Fruit fly (Drosophila melanogaster): Measurements from ENCODE around the gene PIG-P.

The PIG-P gene

DNA sequence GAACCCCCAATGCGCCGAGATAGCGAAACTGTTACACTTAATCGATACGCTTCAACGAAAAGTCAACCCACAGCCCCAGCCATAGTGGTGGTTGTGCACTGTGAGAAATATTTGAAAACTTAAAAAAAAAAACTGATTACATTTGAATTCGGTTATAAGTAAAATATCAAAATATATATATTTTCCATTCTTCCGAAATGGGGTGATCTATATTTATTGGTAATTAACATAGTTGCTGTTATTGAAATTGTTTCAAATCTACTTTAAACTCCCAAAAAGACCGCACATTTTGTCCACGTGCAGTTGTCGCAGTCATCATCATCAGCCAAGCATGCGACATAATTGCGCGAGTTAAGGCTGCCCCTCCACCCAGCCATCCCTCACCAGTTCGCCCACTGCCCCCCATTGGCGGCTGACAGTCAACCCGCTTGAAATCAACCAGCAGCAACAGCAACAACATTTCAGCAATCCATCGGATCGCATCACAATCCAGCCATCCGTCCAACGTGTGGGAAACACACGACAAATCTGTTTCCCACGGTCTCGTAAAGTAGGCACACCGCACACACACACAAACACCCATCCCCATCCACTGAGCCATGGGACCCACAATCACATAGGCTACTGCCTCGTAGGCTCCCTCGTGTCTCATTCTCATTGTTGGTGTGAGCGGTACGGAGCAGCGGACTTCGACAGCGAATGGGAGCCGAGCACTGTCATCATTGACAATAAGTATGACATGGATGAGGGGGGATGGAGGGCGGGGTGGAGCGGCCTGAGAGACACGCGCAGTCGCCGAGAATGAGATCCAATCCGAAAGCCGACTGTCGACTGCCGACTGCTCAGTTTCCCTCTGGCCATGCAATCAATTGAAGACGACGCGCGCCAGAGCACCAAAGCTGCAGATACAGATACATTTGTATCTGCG is 37.5 kb downstream of the PIG-P start (continued):
- TF ChIP-seq CG1832 (GFP tag; optimal IDR thresholded peaks at IDR 0.05) (peak; percentile 43), CG11695 (GFP tag; IDR thresholded peaks at IDR 0.05) (peak; percentile 73; the same call in 1 of the 3 replicates), sim (GFP tag; IDR thresholded peaks at IDR 0.05) (peak; percentile 60; the same call in 1 of the 2 replicates), nau (GFP tag; optimal IDR thresholded peaks at IDR 0.05) (peak; percentile 59), Pdp1 (GFP tag; optimal IDR thresholded peaks at IDR 0.05) (peak in 1 of 2 experiments; percentile 0), CG8290 (GFP tag; optimal IDR thresholded peaks at IDR 0.05) (no peak), CG8290 (tag; optimal IDR thresholded peaks at IDR 0.05) (peak in 1 of 2 experiments; percentile 72), Camta (GFP tag; optimal IDR thresholded peaks at IDR 0.05) (no peak), z (GFP tag; IDR thresholded peaks at IDR 0.05) (0 out of 3 replicates have a peak, but pooled peaks have one; percentile 28), CG31365 (tag; optimal IDR thresholded peaks at IDR 0.05) (no peak), wdn (GFP tag; IDR thresholded peaks at IDR 0.05) (no peak), CG4360 (GFP tag; IDR thresholded peaks at IDR 0.05) (no peak), Med (GFP tag) (peak; percentile 79), yki (optimal IDR thresholded peaks at IDR 0.05) (no peak), dmrt99B (tag; optimal IDR thresholded peaks at IDR 0.05) (peak; percentile 84), CG3847 (GFP tag; IDR thresholded peaks at IDR 0.05) (peak; percentile 32; the same call in 1 of the 2 replicates), CG14860 (GFP tag; IDR thresholded peaks at IDR 0.05; ENCODE audit: partially characterized antibody) (no peak), ac (GFP tag; optimal IDR thresholded peaks at IDR 0.05) (no peak), CG4730 (GFP tag; IDR thresholded peaks at IDR 0.05) (no peak), hbn (GFP tag; IDR thresholded peaks at IDR 0.05; ENCODE audit: partially characterized antibody) (no peak), CG14667 (GFP tag; IDR thresholded peaks at IDR 0.05) (peak; percentile 45), Sox100B (GFP tag; optimal IDR thresholded peaks at IDR 0.05) (peak; percentile 76), CG18764 (GFP tag; optimal IDR thresholded peaks at IDR 0.05) (peak; percentile 40), CG13123 (GFP tag; optimal IDR thresholded peaks at IDR 0.05) (no peak), NK7.1 (GFP tag; optimal IDR thresholded peaks at IDR 0.05) (no peak)

- no peak for TF ChIP-seq HLH54F (GFP tag; optimal IDR thresholded peaks at IDR 0.05)
- TF ChIP-seq Drgx (GFP tag; IDR thresholded peaks at IDR 0.05), result peak; percentile 90
- peak; percentile 26 for TF ChIP-seq D19A (tag; optimal IDR thresholded peaks at IDR 0.05)
These were observed 38.8 kb downstream of the PIG-P start for dm6 chr3R:26019232-26019631.

DNA sequence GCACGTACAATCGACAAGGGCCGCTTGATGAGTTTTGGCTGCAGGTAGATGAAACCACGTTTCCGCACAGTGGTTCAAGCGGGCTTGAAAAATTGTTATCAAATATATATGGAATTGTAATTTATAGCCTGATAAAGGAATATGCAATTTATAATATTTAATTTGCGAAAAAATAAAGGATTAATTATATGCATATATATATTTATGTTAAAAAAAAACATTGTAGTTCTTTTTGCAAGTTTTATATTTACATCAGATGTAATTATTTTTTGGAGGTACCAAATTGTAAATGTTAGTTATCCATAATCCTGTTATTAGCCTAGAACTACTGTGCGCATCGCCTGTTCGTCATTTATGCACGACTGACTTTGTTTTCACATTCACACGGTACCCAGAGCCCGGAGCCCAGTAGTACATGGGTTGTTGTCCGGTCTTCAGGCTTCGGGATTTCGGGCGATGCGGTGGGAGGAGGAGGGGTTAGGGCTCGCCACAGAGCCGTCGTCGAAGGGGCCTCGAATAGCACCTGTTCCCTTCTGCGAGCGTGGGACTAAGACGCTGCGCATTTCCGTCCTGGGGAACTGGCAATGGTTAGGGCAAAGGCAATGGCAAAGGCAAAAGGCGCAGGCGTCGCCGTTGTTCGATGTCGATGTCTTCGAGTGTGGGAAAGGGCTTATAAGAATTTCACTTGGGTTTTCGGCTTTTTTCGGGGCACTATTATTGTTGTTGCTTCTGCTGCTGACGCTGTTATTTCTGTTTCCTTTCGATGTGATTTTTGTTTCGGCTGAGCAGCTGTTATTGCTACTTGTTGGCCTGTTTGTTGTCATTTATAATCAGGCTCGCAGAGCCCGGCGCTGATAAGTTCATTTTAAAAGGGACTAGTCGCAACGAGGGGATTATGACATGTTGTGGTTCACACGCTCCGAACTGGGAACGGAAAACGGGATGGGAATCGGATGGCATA is 40.0 kb downstream of the PIG-P start:
- TF ChIP-seq Hr78 (GFP tag; optimal IDR thresholded peaks at IDR 0.05) (peak in 1 of 2 experiments; percentile 69), CG2875 (GFP tag; optimal IDR thresholded peaks at IDR 0.05) (peak; percentile 86), CG11695 (GFP tag; IDR thresholded peaks at IDR 0.05) (peak; percentile 90), tgo (GFP tag; IDR thresholded peaks at IDR 0.05) (peak; percentile 61; the same call in 2 of the 3 replicates), CG11723 (GFP tag; optimal IDR thresholded peaks at IDR 0.05) (peak; percentile 74), CG8478 (optimal IDR thresholded peaks at IDR 0.05) (no peak), wor (GFP tag; IDR thresholded peaks at IDR 0.05) (peak; percentile 43; the same call in 1 of the 2 replicates), tio (GFP tag; optimal IDR thresholded peaks at IDR 0.05) (peak; percentile 79), tll (GFP tag; optimal IDR thresholded peaks at IDR 0.05) (peak in 1 of 2 experiments; percentile 91), CG9437 (GFP tag; optimal IDR thresholded peaks at IDR 0.05) (peak; percentile 78), D19A (tag; optimal IDR thresholded peaks at IDR 0.05) (peak; percentile 88), ranshi (GFP tag; IDR thresholded peaks at IDR 0.05) (peak; percentile 51; the same call in 1 of the 2 replicates), wek (GFP tag; optimal IDR thresholded peaks at IDR 0.05) (no peak), CG6689 (GFP tag; IDR thresholded peaks at IDR 0.05) (peak; percentile 87), kah (GFP tag; optimal IDR thresholded peaks at IDR 0.05) (peak; percentile 36), lmd (GFP tag; IDR thresholded peaks at IDR 0.05) (peak; percentile 65; the same call in 1 of the 2 replicates), CG10209 (GFP tag; optimal IDR thresholded peaks at IDR 0.05) (peak; percentile 84), CG15601 (tag; optimal IDR thresholded peaks at IDR 0.05) (peak; percentile 91), Med (GFP tag) (no peak), ftz-f1 (GFP tag; optimal IDR thresholded peaks at IDR 0.05) (no peak)

Data from whole organism, embryonic.